Worm (Caenorhabditis elegans): ENCODE results near the gene ZK1290.14.

ce11 chrII:7534934-7535333 lies 20.5 kb downstream of the ZK1290.14 start, which contains the start of gene ZK1290.13:
- TF ChIP-seq lin-1 (GFP tag; IDR thresholded peaks at IDR 0.05): no peak
- TF ChIP-seq dmd-9 (GFP tag; IDR thresholded peaks at IDR 0.05): no peak
- TF ChIP-seq skn-1 (tag; optimal IDR thresholded peaks at IDR 0.05): no peak
- TF ChIP-seq R02D3.7 (tag; optimal IDR thresholded peaks at IDR 0.05): no peak
